Worm (Caenorhabditis elegans) whole organism, L1 larva: ENCODE results near the gene H01G02.4.

Source experiments
- aha-1 ChIP-seq: fragments of 150-350 bp; optimal IDR thresholded peaks from 2 replicates; lab custom pipeline; 2014; ENCODE audit warnings: missing biosample characterization, missing genetic modification characterization
- egl-27 ChIP-seq, 2 experiments: fragments of 150-350 bp in 1 of 2; sonication (generic microtip); optimal IDR thresholded peaks; 3 replicates each; lab custom pipeline; 2017 to 2018; ENCODE audit warnings: missing biosample characterization in 2 of 2, missing genetic modification characterization in 2 of 2, missing genetic modification reagents in 2 of 2
- lin-39 ChIP-seq: fragments of 150-350 bp; optimal IDR thresholded peaks from 2 replicates; lab custom pipeline; 2014; ENCODE audit warnings: missing biosample characterization, missing genetic modification reagents, missing genetic modification characterization
- lsy-2 ChIP-seq, 2 experiments: fragments of 150-350 bp; optimal IDR thresholded peaks; 2 replicates each; lab custom pipeline; 2014; ENCODE audit warnings: missing biosample characterization in 2 of 2, missing genetic modification characterization in 2 of 2
- nhr-77 ChIP-seq: fragments of 150-350 bp; optimal IDR thresholded peaks from 2 replicates; lab custom pipeline; 2014; ENCODE audit warnings: missing biosample characterization, missing genetic modification characterization
- snpc-4 ChIP-seq: fragments of 150-350 bp; optimal IDR thresholded peaks from 2 replicates; lab custom pipeline; 2014; ENCODE audit warnings: missing biosample characterization, missing genetic modification characterization
- unc-130 ChIP-seq: fragments of 150-350 bp; optimal IDR thresholded peaks from 2 replicates; lab custom pipeline; 2017; ENCODE audit warnings: missing biosample characterization, missing genetic modification characterization, inconsistent platforms
- ztf-4 ChIP-seq: fragments of 150-350 bp; optimal IDR thresholded peaks from 2 replicates; lab custom pipeline; 2014; ENCODE audit warnings: missing biosample characterization, missing genetic modification characterization

ce11 chrIV:11776968-11777467 is 25.9 kb downstream of the H01G02.4 start:
- TF ChIP-seq aha-1 (tag; lab: Kevin White, UChicago), result no peak
- no peak for TF ChIP-seq lin-39 (tag; lab: Kevin White, UChicago)
- TF ChIP-seq lsy-2 (tag; optimal IDR thresholded peaks at IDR 0.05; lab: Kevin White, UChicago), result no peak
- TF ChIP-seq nhr-77 (tag; lab: Kevin White, UChicago), result no peak
- TF ChIP-seq egl-27 (tag; optimal IDR thresholded peaks at IDR 0.05; lab: Kevin White, UChicago), result no peak
- TF ChIP-seq unc-130 (tag; lab: Kevin White, UChicago), result no peak
- TF ChIP-seq ztf-4 (tag; lab: Kevin White, UChicago), result no peak
- no peak for TF ChIP-seq snpc-4
